Fruit fly (Drosophila melanogaster) whole organism, prepupa: ENCODE measurements around the gene Yp1.

Experiments used
- Blimp-1 ChIP-seq: fragments of 200-800 bp; sonication (Bioruptor generic); optimal IDR thresholded peaks from 3 replicates; lab custom pipeline; 2017; ENCODE audit warnings: missing biosample characterization, missing genetic modification characterization, mild to moderate bottlenecking, moderate library complexity, missing genetic modification reagents
- CG10631 ChIP-seq: fragments of 200-800 bp; sonication (Bioruptor generic); optimal IDR thresholded peaks from 2 replicates; lab custom pipeline; 2016; ENCODE audit warnings: missing biosample characterization, missing genetic modification characterization
- CG11294 ChIP-seq: fragments of 200-800 bp; sonication (Bioruptor generic); IDR thresholded peaks from 2 replicates; pipeline ENCODE4 v1.3.6; 2022; ENCODE audit warnings: missing biosample characterization, missing genetic modification characterization
- CG11762 ChIP-seq: fragments of 200-800 bp; sonication (Bioruptor generic); optimal IDR thresholded peaks from 3 replicates; lab custom pipeline; 2016; ENCODE audit warnings: missing biosample characterization, missing genetic modification characterization; ENCODE audit not compliant: insufficient read depth
- CG11902 ChIP-seq: fragments of 200-800 bp; sonication (Bioruptor generic); optimal IDR thresholded peaks from 3 replicates; lab custom pipeline; 2016; ENCODE audit warnings: missing biosample characterization, missing genetic modification characterization
- CG1621 ChIP-seq: fragments of 200-800 bp; sonication (Bioruptor generic); optimal IDR thresholded peaks from 3 replicates; lab custom pipeline; 2018; ENCODE audit warnings: missing biosample characterization, mild to moderate bottlenecking, missing genetic modification characterization
- CG16779 ChIP-seq: fragments of 200-800 bp; sonication (Bioruptor generic); optimal IDR thresholded peaks from 3 replicates; lab custom pipeline; 2017; ENCODE audit warnings: missing biosample characterization, mild to moderate bottlenecking, missing genetic modification characterization
- CG3032 ChIP-seq: fragments of 200-800 bp; optimal IDR thresholded peaks from 2 replicates; lab custom pipeline; 2019; ENCODE audit warnings: missing biosample characterization, mild to moderate bottlenecking, missing genetic modification characterization, moderate library complexity
- CG31627 ChIP-seq: fragments of 200-800 bp; sonication (Bioruptor generic); optimal IDR thresholded peaks from 3 replicates; lab custom pipeline; 2016; ENCODE audit warnings: missing biosample characterization, missing genetic modification characterization
- CG32006 ChIP-seq: fragments of 200-800 bp; sonication (Bioruptor generic); optimal IDR thresholded peaks from 3 replicates; lab custom pipeline; 2017; ENCODE audit warnings: missing biosample characterization, mild to moderate bottlenecking, missing genetic modification characterization
- CG34406 ChIP-seq: fragments of 200-800 bp; sonication (Bioruptor generic); optimal IDR thresholded peaks from 3 replicates; lab custom pipeline; 2016; ENCODE audit warnings: missing biosample characterization, missing genetic modification characterization
- CG4318 ChIP-seq: fragments of 200-800 bp; sonication (Bioruptor generic); optimal IDR thresholded peaks from 3 replicates; lab custom pipeline; 2017; ENCODE audit warnings: missing biosample characterization, mild to moderate bottlenecking, missing genetic modification characterization
- CG6163 ChIP-seq: fragments of 200-800 bp; sonication (Bioruptor generic); IDR thresholded peaks from 3 replicates; pipeline ENCODE4 v1.3.6; 2022; ENCODE audit warnings: missing biosample characterization, missing genetic modification characterization
- CG6276 ChIP-seq: fragments of 200-800 bp; sonication (Bioruptor generic); optimal IDR thresholded peaks from 2 replicates; lab custom pipeline; 2017; ENCODE audit warnings: missing biosample characterization, mild to moderate bottlenecking, missing genetic modification characterization
- CG6792 ChIP-seq: fragments of 200-800 bp; sonication (Bioruptor generic); optimal IDR thresholded peaks from 3 replicates; lab custom pipeline; 2016; ENCODE audit warnings: missing biosample characterization, missing genetic modification characterization
- CG6808 ChIP-seq: fragments of 200-800 bp; sonication (Bioruptor generic); optimal IDR thresholded peaks from 3 replicates; lab custom pipeline; 2017; ENCODE audit warnings: missing biosample characterization, missing genetic modification characterization, mild to moderate bottlenecking, moderate library complexity, missing genetic modification reagents
- CG6854 ChIP-seq: fragments of 200-800 bp; sonication (Bioruptor generic); optimal IDR thresholded peaks from 2 replicates; lab custom pipeline; 2017; ENCODE audit warnings: missing biosample characterization, mild to moderate bottlenecking, missing genetic modification characterization
- CG7368 ChIP-seq: fragments of 200-800 bp; sonication (Bioruptor generic); optimal IDR thresholded peaks from 3 replicates; lab custom pipeline; 2016; ENCODE audit warnings: missing biosample characterization, missing genetic modification characterization
- CG8119 ChIP-seq: fragments of 200-800 bp; sonication (Bioruptor generic); IDR thresholded peaks from 3 replicates; pipeline ENCODE4 v1.3.6; 2022; ENCODE audit warnings: missing biosample characterization, missing genetic modification characterization
- CG8319 ChIP-seq: fragments of 200-800 bp; sonication (Bioruptor generic); optimal IDR thresholded peaks from 3 replicates; lab custom pipeline; 2016; ENCODE audit warnings: missing biosample characterization, missing genetic modification characterization
- CG8632 ChIP-seq: fragments of 200-800 bp; sonication (Bioruptor generic); optimal IDR thresholded peaks from 3 replicates; lab custom pipeline; 2016; ENCODE audit warnings: missing biosample characterization, missing genetic modification characterization
- CG9139 ChIP-seq: fragments of 200-800 bp; sonication (Bioruptor generic); optimal IDR thresholded peaks from 3 replicates; lab custom pipeline; 2017; ENCODE audit warnings: missing biosample characterization, mild to moderate bottlenecking, missing genetic modification characterization
- Eip75B ChIP-seq: fragments of 200-800 bp; sonication (Bioruptor generic); optimal IDR thresholded peaks from 3 replicates; lab custom pipeline; 2016; ENCODE audit warnings: missing biosample characterization, missing genetic modification characterization
- Eip78C ChIP-seq: fragments of 200-800 bp; sonication (Bioruptor generic); peaks from one replicate; lab custom pipeline; 2016; ENCODE audit warnings: missing biosample characterization, missing genetic modification characterization
- Eip93F ChIP-seq: fragments of 200-800 bp; sonication (Bioruptor generic); optimal IDR thresholded peaks from 2 replicates; lab custom pipeline; 2016; ENCODE audit warnings: missing biosample characterization, mild to moderate bottlenecking, missing genetic modification characterization
- Ets21C ChIP-seq: fragments of 200-800 bp; sonication (Bioruptor generic); optimal IDR thresholded peaks from 3 replicates; lab custom pipeline; 2016; ENCODE audit warnings: missing biosample characterization, missing genetic modification characterization
- Ets96B ChIP-seq: fragments of 200-800 bp; optimal IDR thresholded peaks from 2 replicates; lab custom pipeline; 2019; ENCODE audit warnings: missing biosample characterization, mild to moderate bottlenecking, missing genetic modification characterization, moderate library complexity
- Gug ChIP-seq: fragments of 200-800 bp; sonication (Bioruptor generic); IDR thresholded peaks from 2 replicates; pipeline ENCODE4 v1.3.6; 2022; ENCODE audit warnings: missing biosample characterization, missing genetic modification characterization
- Hr38 ChIP-seq: sonication (Bioruptor generic); optimal IDR thresholded peaks from 2 replicates; lab custom pipeline; 2016; ENCODE audit warnings: missing biosample characterization, missing genetic modification characterization
- Hr39 ChIP-seq: fragments of 200-800 bp; sonication (Bioruptor generic); optimal IDR thresholded peaks from 2 replicates; lab custom pipeline; 2016; ENCODE audit warnings: missing biosample characterization, missing genetic modification characterization
- Hr4 ChIP-seq: fragments of 200-800 bp; sonication (Bioruptor generic); optimal IDR thresholded peaks from 3 replicates; lab custom pipeline; 2016; ENCODE audit warnings: missing biosample characterization, missing genetic modification characterization
- Lpt ChIP-seq: fragments of 200-800 bp; sonication (Bioruptor generic); optimal IDR thresholded peaks from 3 replicates; lab custom pipeline; 2016; ENCODE audit warnings: missing biosample characterization, missing genetic modification characterization
- Smox ChIP-seq: fragments of 200-800 bp; sonication (Bioruptor generic); optimal IDR thresholded peaks from 3 replicates; lab custom pipeline; 2016; ENCODE audit warnings: missing biosample characterization, missing genetic modification characterization
- Sox14 ChIP-seq: fragments of 200-800 bp; sonication (Bioruptor generic); optimal IDR thresholded peaks from 3 replicates; lab custom pipeline; 2016; ENCODE audit warnings: missing biosample characterization, missing genetic modification characterization
- Sox15 ChIP-seq: fragments of 200-800 bp; sonication (Bioruptor generic); optimal IDR thresholded peaks from 3 replicates; lab custom pipeline; 2016; ENCODE audit warnings: missing biosample characterization, missing genetic modification characterization
- achi ChIP-seq: fragments of 200-800 bp; sonication (Bioruptor generic); optimal IDR thresholded peaks from 3 replicates; lab custom pipeline; 2016; ENCODE audit warnings: missing biosample characterization, missing genetic modification characterization
- acj6 ChIP-seq: fragments of 200-800 bp; sonication (Bioruptor generic); optimal IDR thresholded peaks from 3 replicates; lab custom pipeline; 2016; ENCODE audit warnings: missing biosample characterization, missing genetic modification characterization
- cyc ChIP-seq: fragments of 200-800 bp; sonication (Bioruptor generic); optimal IDR thresholded peaks from 3 replicates; lab custom pipeline; 2016; ENCODE audit warnings: missing biosample characterization, missing genetic modification characterization
- dac ChIP-seq: fragments of 200-800 bp; sonication (Bioruptor generic); optimal IDR thresholded peaks from 2 replicates; lab custom pipeline; 2017; ENCODE audit warnings: missing biosample characterization, mild to moderate bottlenecking, missing genetic modification characterization
- dsx ChIP-seq: fragments of 200-800 bp; optimal IDR thresholded peaks from 3 replicates; lab custom pipeline; 2019; ENCODE audit warnings: missing biosample characterization, mild to moderate bottlenecking, missing genetic modification characterization, moderate library complexity; ENCODE audit not compliant: poor library complexity, severe bottlenecking
- eg ChIP-seq: fragments of 200-800 bp; sonication (Bioruptor generic); IDR thresholded peaks from 3 replicates; pipeline ENCODE4 v1.3.6; 2022; ENCODE audit warnings: missing biosample characterization, missing genetic modification characterization
- esn ChIP-seq: fragments of 200-800 bp; sonication (Bioruptor generic); optimal IDR thresholded peaks from 2 replicates; lab custom pipeline; 2016; ENCODE audit warnings: missing biosample characterization, mild to moderate bottlenecking, missing genetic modification characterization, moderate library complexity
- fd59A ChIP-seq: fragments of 200-800 bp; sonication (Bioruptor generic); optimal IDR thresholded peaks from 2 replicates; lab custom pipeline; 2017; ENCODE audit warnings: missing biosample characterization, mild to moderate bottlenecking, missing genetic modification characterization, missing genetic modification reagents
- fd85E ChIP-seq: fragments of 200-800 bp; sonication (Bioruptor generic); optimal IDR thresholded peaks from 3 replicates; lab custom pipeline; 2016; ENCODE audit warnings: missing biosample characterization, missing genetic modification characterization
- fkh ChIP-seq: fragments of 200-800 bp; sonication (Bioruptor generic); optimal IDR thresholded peaks from 3 replicates; lab custom pipeline; 2017; ENCODE audit warnings: missing biosample characterization, mild to moderate bottlenecking, missing genetic modification characterization, moderate library complexity
- lz ChIP-seq: fragments of 200-800 bp; sonication (Bioruptor generic); optimal IDR thresholded peaks from 3 replicates; lab custom pipeline; 2016; ENCODE audit warnings: missing biosample characterization, missing genetic modification characterization
- net ChIP-seq: fragments of 200-800 bp; sonication (Bioruptor generic); optimal IDR thresholded peaks from 3 replicates; lab custom pipeline; 2016; ENCODE audit warnings: missing biosample characterization, missing genetic modification characterization
- pdm3 ChIP-seq: fragments of 200-800 bp; sonication (Bioruptor generic); optimal IDR thresholded peaks from 3 replicates; lab custom pipeline; 2016; ENCODE audit warnings: missing biosample characterization, missing genetic modification characterization
- ss ChIP-seq, 2 experiments: fragments of 200-800 bp; sonication (Bioruptor generic); optimal IDR thresholded peaks; 2 replicates in 1 of 2; 3 replicates in 1 of 2; lab custom pipeline; 2017 to 2018; ENCODE audit warnings: mild to moderate bottlenecking in 2 of 2, missing biosample characterization in 2 of 2, missing genetic modification characterization in 2 of 2, moderate library complexity in 1 of 2
- svp ChIP-seq: fragments of 200-800 bp; sonication (Bioruptor generic); peaks from one replicate; lab custom pipeline; 2016; ENCODE audit warnings: missing biosample characterization, missing genetic modification characterization
- topi ChIP-seq: fragments of 200-800 bp; sonication (Bioruptor generic); optimal IDR thresholded peaks from 3 replicates; lab custom pipeline; 2016; ENCODE audit warnings: missing biosample characterization, missing genetic modification characterization
- vri ChIP-seq: fragments of 200-800 bp; sonication (Bioruptor generic); optimal IDR thresholded peaks from 3 replicates; lab custom pipeline; 2016; ENCODE audit warnings: missing biosample characterization, mild to moderate bottlenecking, missing genetic modification characterization

The Yp1 gene

DNA sequence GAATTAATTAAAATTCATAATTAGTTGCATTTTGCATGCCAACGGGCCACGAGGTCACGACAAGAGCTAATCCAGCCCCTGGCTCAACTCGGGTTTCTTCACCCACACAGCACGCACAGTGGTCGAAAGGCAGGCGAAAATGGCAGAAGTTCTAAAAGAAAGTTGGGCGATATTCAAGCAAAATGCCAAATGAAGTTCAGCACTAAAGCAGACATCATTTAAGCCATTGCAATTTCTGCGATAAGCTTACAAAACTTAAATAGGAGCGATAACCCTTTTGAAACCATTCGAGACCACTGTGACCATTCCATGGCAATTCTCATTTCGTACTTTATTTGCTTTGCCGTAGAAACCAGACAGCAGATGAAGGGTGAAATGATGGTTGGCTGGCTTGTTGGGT lies 13.9 kb downstream of the Yp1 start:
- peak; percentile 45 for TF ChIP-seq CG3032 (tag; lab: Kevin White, UChicago)
- peak; percentile 60 for TF ChIP-seq CG6792
- peak; percentile 55 for TF ChIP-seq CG8632 (GFP tag; lab: Kevin White, UChicago)
- peak; percentile 37 for TF ChIP-seq fd59A (GFP tag; lab: Kevin White, UChicago)
- TF ChIP-seq ss (GFP tag; optimal IDR thresholded peaks at IDR 0.05; lab: Kevin White, UChicago) = peak; percentile 7 to 37
- TF ChIP-seq achi (GFP tag; lab: Kevin White, UChicago) = peak; percentile 60
- peak; percentile 62 for TF ChIP-seq esn (GFP tag; lab: Kevin White, UChicago)
- peak; percentile 44 for TF ChIP-seq CG11902 (GFP tag; lab: Kevin White, UChicago)
- TF ChIP-seq Hr39 (GFP tag; lab: Kevin White, UChicago) = peak; percentile 62
- no peak for TF ChIP-seq Blimp-1
- TF ChIP-seq CG9139 (GFP tag; lab: Kevin White, UChicago) = peak; percentile 33
- peak; percentile 42 for TF ChIP-seq Gug (GFP tag; lab: Robert Waterston, UW)
- TF ChIP-seq CG10631 (GFP tag; lab: Kevin White, UChicago) = peak; percentile 53
- peak; percentile 38 for TF ChIP-seq CG4318 (GFP tag; lab: Kevin White, UChicago)
- peak; percentile 31 for TF ChIP-seq CG6808
- 0 out of 2 replicates have a peak, but pooled peaks have one; percentile 31 for TF ChIP-seq CG11294
- TF ChIP-seq cyc (GFP tag; lab: Kevin White, UChicago) = peak; percentile 52
- TF ChIP-seq CG7368 (GFP tag; lab: Kevin White, UChicago) = peak; percentile 56
- peak; percentile 30 for TF ChIP-seq CG11762 (GFP tag; lab: Kevin White, UChicago)
- TF ChIP-seq Ets21C = peak; percentile 47
- TF ChIP-seq CG8119 (GFP tag; lab: Robert Waterston, UW) = peak; percentile 46; the same call in 2 of the 3 replicates
- peak; percentile 22 for TF ChIP-seq CG8319 (GFP tag; lab: Kevin White, UChicago)
- peak; percentile 61 for TF ChIP-seq Smox
- peak; percentile 42 for TF ChIP-seq Hr4
- TF ChIP-seq CG6854 (GFP tag; lab: Kevin White, UChicago) = no peak
- peak; percentile 17 for TF ChIP-seq dsx (GFP tag; lab: Kevin White, UChicago)
- TF ChIP-seq CG34406 = peak; percentile 42
- TF ChIP-seq net (GFP tag; lab: Kevin White, UChicago) = peak; percentile 57
- no peak for TF ChIP-seq fkh (GFP tag; lab: Kevin White, UChicago)
- peak; percentile 68 for TF ChIP-seq acj6 (GFP tag; lab: Kevin White, UChicago)
- TF ChIP-seq CG31627 (GFP tag; lab: Kevin White, UChicago) = peak; percentile 59
- peak; percentile 58; the same call in 1 of the 3 replicates for TF ChIP-seq eg (GFP tag; lab: Robert Waterston, UW)
- no peak for TF ChIP-seq fd85E (GFP tag; lab: Kevin White, UChicago)
- TF ChIP-seq svp = peak; percentile 80
- TF ChIP-seq Lpt = peak; percentile 8
- no peak for TF ChIP-seq Eip93F (GFP tag; lab: Kevin White, UChicago)
- TF ChIP-seq topi (GFP tag; lab: Kevin White, UChicago) = peak; percentile 53
- peak; percentile 64 for TF ChIP-seq Sox14 (GFP tag; lab: Kevin White, UChicago)
- peak; percentile 60 for TF ChIP-seq Ets96B (tag; lab: Kevin White, UChicago)
- no peak for TF ChIP-seq CG16779
- no peak for TF ChIP-seq dac (GFP tag; lab: Kevin White, UChicago)
- peak; percentile 41 for TF ChIP-seq vri (GFP tag; lab: Kevin White, UChicago)
- peak; percentile 24 for TF ChIP-seq Sox15 (GFP tag; lab: Kevin White, UChicago)
- peak; percentile 62 for TF ChIP-seq CG32006 (GFP tag; lab: Kevin White, UChicago)
- TF ChIP-seq Hr38 (GFP tag; lab: Kevin White, UChicago) = no peak
- TF ChIP-seq lz (GFP tag; lab: Kevin White, UChicago) = peak; percentile 56
- peak; percentile 68; the same call in 2 of the 3 replicates for TF ChIP-seq CG6163 (GFP tag; lab: Robert Waterston, UW)
- TF ChIP-seq Eip78C (GFP tag; lab: Kevin White, UChicago) = peak; percentile 80
- TF ChIP-seq Eip75B (GFP tag; lab: Kevin White, UChicago) = peak; percentile 56
- TF ChIP-seq pdm3 (GFP tag; lab: Kevin White, UChicago) = peak; percentile 67
- peak; percentile 65 for TF ChIP-seq CG1621 (tag; lab: Kevin White, UChicago)
- peak; percentile 36 for TF ChIP-seq CG6276 (GFP tag; lab: Kevin White, UChicago)
